Fruit fly (Drosophila melanogaster) whole organism, wandering third instar larva: ENCODE measurements around the gene CG42692.

Experiments
- CrebA ChIP-seq: fragments of 200-800 bp; sonication (Bioruptor generic); optimal IDR thresholded peaks from 2 replicates; lab custom pipeline; 2016; ENCODE audit warnings: missing biosample characterization, mild to moderate bottlenecking, missing genetic modification characterization, borderline replicate concordance
- N ChIP-seq: fragments of >200 bp; optimal IDR thresholded peaks from 2 replicates; lab custom pipeline; 2018; ENCODE audit warnings: missing biosample characterization, missing external identifiers, missing genetic modification characterization
- OdsH ChIP-seq: fragments of 200-800 bp; sonication (Bioruptor generic); optimal IDR thresholded peaks from 2 replicates; lab custom pipeline; 2016; ENCODE audit warnings: missing biosample characterization, mild to moderate bottlenecking, missing genetic modification characterization
- fru ChIP-seq: fragments of 200-800 bp; sonication (Bioruptor generic); optimal IDR thresholded peaks from 3 replicates; lab custom pipeline; 2016; ENCODE audit warnings: missing biosample characterization, mild to moderate bottlenecking, missing genetic modification characterization
- h ChIP-seq: fragments of 200-800 bp; sonication (Bioruptor generic); optimal IDR thresholded peaks from 3 replicates; lab custom pipeline; 2016; ENCODE audit warnings: missing biosample characterization, mild to moderate bottlenecking, missing genetic modification characterization
- jim ChIP-seq: fragments of 175-275, 200-325 bp; sonication (Bioruptor generic); optimal IDR thresholded peaks from 2 replicates; lab custom pipeline; 2016; ENCODE audit warnings: missing biosample characterization, mild to moderate bottlenecking, missing genetic modification characterization

dm6 chr2L:14025485-14025933, 17.6 kb downstream of the CG42692 start:
- TF ChIP-seq N (GFP tag; lab: Kevin White, UChicago), result no peak
- no peak for TF ChIP-seq fru (GFP tag; lab: Kevin White, UChicago)
- no peak for TF ChIP-seq CrebA (GFP tag; lab: Kevin White, UChicago)
- no peak for TF ChIP-seq jim (GFP tag; lab: Kevin White, UChicago)
- TF ChIP-seq OdsH (GFP tag; lab: Kevin White, UChicago), result no peak
- no peak for TF ChIP-seq h
